Worm (Caenorhabditis elegans) whole organism, L4 larva: ENCODE measurements around the gene srh-63.
A peak's percentile ranks its signal among the peaks of the same experiment; 100 is the strongest.
"Not testable (repeated sequence)": the region's sequence is repeated elsewhere in the genome, so short reads cannot be mapped to it uniquely, and the experiment has no call there.

Experiments used
- F37D6.2 ChIP-seq: sonication (generic microtip); optimal IDR thresholded peaks from 2 replicates; lab custom pipeline; 2016; ENCODE audit warnings: mild to moderate bottlenecking, missing genetic modification characterization, missing compliant biosample characterization
- ama-1 ChIP-seq: fragments of 150-350 bp; optimal IDR thresholded peaks from 2 replicates; lab custom pipeline; 2014; ENCODE audit warnings: inconsistent platforms, mixed read lengths
- ceh-44 ChIP-seq: fragments of 200-800 bp; sonication (Bioruptor generic); IDR thresholded peaks from 2 replicates; pipeline ENCODE4 v1.3.6; 2022; ENCODE audit warnings: missing genetic modification reagents, missing genetic modification characterization, missing compliant biosample characterization
- ceh-82 ChIP-seq: sonication (generic microtip); optimal IDR thresholded peaks from 2 replicates; lab custom pipeline; 2017; ENCODE audit warnings: missing biosample characterization, missing genetic modification characterization
- hlh-11 ChIP-seq: fragments of 200-800 bp; sonication (Bioruptor generic); optimal IDR thresholded peaks from 2 replicates; lab custom pipeline; 2018; ENCODE audit warnings: mild to moderate bottlenecking, missing genetic modification characterization, missing compliant biosample characterization
- lsy-2 ChIP-seq, 2 experiments: fragments of 150-350 bp in 1 of 2; sonication (generic microtip) in 1 of 2; optimal IDR thresholded peaks; 2 replicates each; lab custom pipeline; 2014 to 2017; ENCODE audit warnings: missing biosample characterization in 2 of 2, missing genetic modification characterization in 2 of 2
- mdl-1 ChIP-seq, 2 experiments: fragments of 150-350 bp in 1 of 2; sonication (generic microtip) in 1 of 2; optimal IDR thresholded peaks; 2 replicates each; lab custom pipeline; 2014 to 2017; ENCODE audit warnings: missing biosample characterization in 2 of 2, missing genetic modification characterization in 2 of 2
- mep-1 ChIP-seq: fragments of 150-350 bp; sonication (generic microtip); optimal IDR thresholded peaks from 3 replicates; lab custom pipeline; 2014; ENCODE audit warnings: missing biosample characterization, missing genetic modification characterization
- nhr-11 ChIP-seq: fragments of 150-350 bp; optimal IDR thresholded peaks from 2 replicates; lab custom pipeline; 2014; ENCODE audit warnings: missing biosample characterization, missing genetic modification characterization
- nhr-6 ChIP-seq: fragments of 150-350 bp; optimal IDR thresholded peaks from 2 replicates; lab custom pipeline; 2014; ENCODE audit warnings: missing biosample characterization, missing genetic modification characterization
- rbr-2 ChIP-seq: sonication (generic microtip); optimal IDR thresholded peaks from 2 replicates; lab custom pipeline; 2016; ENCODE audit warnings: missing genotype, missing genetic modification characterization, missing compliant biosample characterization
- zfp-2 ChIP-seq: sonication (generic microtip); optimal IDR thresholded peaks from 2 replicates; lab custom pipeline; 2016; ENCODE audit warnings: mild to moderate bottlenecking, missing genetic modification characterization, missing compliant biosample characterization
- ztf-11 ChIP-seq: fragments of 150-350 bp; optimal IDR thresholded peaks from 2 replicates; lab custom pipeline; 2014; ENCODE audit warnings: missing biosample characterization, missing genetic modification characterization

ce11 chrIV:14525272-14526162 is 1.8 kb downstream of the srh-63 start:
- not testable (repeated sequence) for TF ChIP-seq F37D6.2 (tag; lab: Kevin White, UChicago); mep-1 (tag; lab: Kevin White, UChicago); ztf-11 (tag; lab: Kevin White, UChicago); nhr-11 (tag; lab: Kevin White, UChicago); rbr-2 (tag; lab: Kevin White, UChicago); zfp-2; ceh-82; nhr-6 (tag; lab: Kevin White, UChicago); mdl-1 (tag; optimal IDR thresholded peaks at IDR 0.05; lab: Kevin White, UChicago); ama-1 (lab: Kevin White, UChicago); hlh-11 (tag; lab: Kevin White, UChicago); lsy-2 (tag; optimal IDR thresholded peaks at IDR 0.05; lab: Kevin White, UChicago)
- peak; percentile 68; the same call in 1 of the 2 replicates for TF ChIP-seq ceh-44
